Worm (Caenorhabditis elegans): ENCODE measurements around the gene plk-1.

- no peak for TF ChIP-seq ces-1 (GFP tag; optimal IDR thresholded peaks at IDR 0.05)
- no peak for TF ChIP-seq ham-2 (GFP tag; optimal IDR thresholded peaks at IDR 0.05)
- no peak for TF ChIP-seq zip-8 (tag; optimal IDR thresholded peaks at IDR 0.05)
- TF ChIP-seq pha-4 (tag; optimal IDR thresholded peaks at IDR 0.05), result no peak
- TF ChIP-seq blmp-1 (tag; optimal IDR thresholded peaks at IDR 0.05), result no peak
- TF ChIP-seq ztf-11 (tag; optimal IDR thresholded peaks at IDR 0.05), result no peak
- TF ChIP-seq elt-1 (tag; optimal IDR thresholded peaks at IDR 0.05; ENCODE audit: borderline replicate concordance, insufficient read depth), result no peak
- no peak for TF ChIP-seq tbx-8 (GFP tag; optimal IDR thresholded peaks at IDR 0.05)
- TF ChIP-seq snpc-4 (tag; optimal IDR thresholded peaks at IDR 0.05), result no peak
- TF ChIP-seq unc-62 (GFP tag; optimal IDR thresholded peaks at IDR 0.05), result no peak
- TF ChIP-seq nhr-76 (tag; optimal IDR thresholded peaks at IDR 0.05), result no peak
- TF ChIP-seq nhr-12 (tag; optimal IDR thresholded peaks at IDR 0.05), result no peak
- TF ChIP-seq ceh-39 (tag; optimal IDR thresholded peaks at IDR 0.05), result no peak
Measured at ce11 chrIII:8121923-8122322, 20.8 kb downstream of the plk-1 start.
